Fruit fly (Drosophila melanogaster) whole organism, pupa: ENCODE results near the gene CG43331.

ENCODE experiments used
- CG8301 ChIP-seq: fragments of 200-800 bp; sonication (Bioruptor generic); optimal IDR thresholded peaks from 2 replicates; lab custom pipeline; 2018; ENCODE audit warnings: missing biosample characterization, mild to moderate bottlenecking, missing genetic modification characterization
- Pif1B ChIP-seq: fragments of 200-800 bp; sonication (Bioruptor generic); optimal IDR thresholded peaks from 3 replicates; lab custom pipeline; 2016; ENCODE audit warnings: missing biosample characterization, missing genetic modification characterization
- fd96Ca ChIP-seq: fragments of 200-800 bp; sonication (Bioruptor generic); IDR thresholded peaks from 3 replicates; pipeline ENCODE4 v1.3.6; 2022; ENCODE audit warnings: missing biosample characterization, missing genetic modification characterization

DNA sequence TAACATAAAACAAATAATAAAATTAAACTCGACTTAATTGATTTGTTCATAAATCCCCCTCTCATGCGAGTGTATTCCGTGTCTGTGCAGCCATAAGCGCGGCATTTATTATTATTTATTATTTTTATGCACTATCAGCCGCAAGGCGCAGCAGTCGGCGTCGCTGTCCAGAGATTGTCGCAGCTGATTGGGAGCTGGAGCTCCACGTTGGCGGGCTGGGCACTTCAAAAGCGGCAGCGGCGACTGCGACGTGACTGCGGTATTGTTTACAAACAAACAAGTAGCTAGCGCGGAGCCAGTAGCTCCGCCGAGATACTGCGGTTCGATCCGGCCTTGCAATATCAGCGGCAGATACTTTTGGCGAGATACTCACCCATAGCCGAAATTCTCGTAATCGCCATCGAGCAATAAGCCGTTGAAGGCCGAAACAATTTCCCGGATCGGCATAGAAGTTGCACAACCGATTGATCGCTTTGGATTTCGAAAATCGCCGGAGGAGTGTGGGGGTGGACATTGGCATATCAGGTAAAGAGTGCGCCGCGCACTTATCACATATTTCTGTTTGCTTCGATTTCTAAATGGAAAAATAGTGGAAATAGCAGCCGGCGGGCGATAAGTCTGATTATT is 44.6 kb downstream of the CG43331 start:
- TF ChIP-seq fd96Ca (GFP tag; lab: Robert Waterston, UW) = no peak
- TF ChIP-seq Pif1B = no peak
- TF ChIP-seq CG8301 (tag; lab: Kevin White, UChicago) = no peak
